Fruit fly (Drosophila melanogaster): ENCODE data around the gene Qtzl.
A peak's percentile ranks its signal among the peaks of the same experiment; 100 is the strongest.

The Qtzl gene

dm6 chr2L:12026458-12027431 lies 31.2 kb downstream of the Qtzl start (continued):
- peak; percentile 72 for TF ChIP-seq CG13775 (GFP tag; optimal IDR thresholded peaks at IDR 0.05)
- TF ChIP-seq schlank (tag; optimal IDR thresholded peaks at IDR 0.05): no peak
- TF ChIP-seq CG17829 (tag; optimal IDR thresholded peaks at IDR 0.05): peak; percentile 63
- peak; percentile 47; the same call in 1 of the 2 replicates for TF ChIP-seq CG17328 (GFP tag; IDR thresholded peaks at IDR 0.05)
- peak; percentile 70 for TF ChIP-seq CG15269 (tag; optimal IDR thresholded peaks at IDR 0.05)
- TF ChIP-seq Opbp (GFP tag; IDR thresholded peaks at IDR 0.05; ENCODE audit: partially characterized antibody): no peak
- TF ChIP-seq exex (tag; optimal IDR thresholded peaks at IDR 0.05): peak; percentile 52
- TF ChIP-seq C15 (GFP tag; IDR thresholded peaks at IDR 0.05): 0 out of 3 replicates have a peak, but pooled peaks have one; percentile 23
- peak; percentile 9; the same call in 1 of the 3 replicates for TF ChIP-seq CG6791 (GFP tag; IDR thresholded peaks at IDR 0.05; ENCODE audit: partially characterized antibody)
- TF ChIP-seq CG2116 (GFP tag; optimal IDR thresholded peaks at IDR 0.05): peak; percentile 30
- TF ChIP-seq ftz-f1 (GFP tag; optimal IDR thresholded peaks at IDR 0.05): no peak
- TF ChIP-seq Spps (tag; optimal IDR thresholded peaks at IDR 0.05): peak; percentile 24
- peak; percentile 41 for TF ChIP-seq ATbp (GFP tag; optimal IDR thresholded peaks at IDR 0.05)
- peak; percentile 5 for TF ChIP-seq jumu (GFP tag; optimal IDR thresholded peaks at IDR 0.05)
- TF ChIP-seq CG15601 (tag; optimal IDR thresholded peaks at IDR 0.05): peak; percentile 38
- TF ChIP-seq CG43689 (GFP tag; IDR thresholded peaks at IDR 0.05): 0 out of 2 replicates have a peak, but pooled peaks have one; percentile 25
- TF ChIP-seq pnt (GFP tag; optimal IDR thresholded peaks at IDR 0.05): peak; percentile 15
- peak; percentile 61 for TF ChIP-seq CG4424 (GFP tag; optimal IDR thresholded peaks at IDR 0.05)
- TF ChIP-seq Dfd (GFP tag; optimal IDR thresholded peaks at IDR 0.05): no peak
- peak; percentile 22 for TF ChIP-seq NC2α (GFP tag; optimal IDR thresholded peaks at IDR 0.05)
- TF ChIP-seq CG12769 (tag; optimal IDR thresholded peaks at IDR 0.05): peak; percentile 22
- TF ChIP-seq Adf1 (GFP tag; IDR thresholded peaks at IDR 0.05): peak; percentile 97
- TF ChIP-seq Ptx1 (GFP tag; IDR thresholded peaks at IDR 0.05): peak; percentile 57
- no peak for TF ChIP-seq inv (GFP tag; IDR thresholded peaks at IDR 0.05; ENCODE audit: partially characterized antibody)
- no peak for TF ChIP-seq gsb-n (tag; optimal IDR thresholded peaks at IDR 0.05)
- no peak for TF ChIP-seq hkb (optimal IDR thresholded peaks at IDR 0.05)
- TF ChIP-seq hkb (GFP tag; IDR thresholded peaks at IDR 0.05): 0 out of 2 replicates have a peak, but pooled peaks have one; percentile 21
- 0 out of 4 replicates have a peak, but pooled peaks have one; percentile 64 for TF ChIP-seq chinmo (GFP tag; IDR thresholded peaks at IDR 0.05; ENCODE audit: partially characterized antibody)
- TF ChIP-seq zfh2 (GFP tag; optimal IDR thresholded peaks at IDR 0.05): no peak
- no peak for TF ChIP-seq rib (GFP tag; IDR thresholded peaks at IDR 0.05)
- peak; percentile 31 for TF ChIP-seq NfI (GFP tag; optimal IDR thresholded peaks at IDR 0.05)
- peak; percentile 56 for TF ChIP-seq Hr3 (GFP tag; optimal IDR thresholded peaks at IDR 0.05)
- TF ChIP-seq Bdp1 (GFP tag; optimal IDR thresholded peaks at IDR 0.05): no peak
- peak; percentile 32 for TF ChIP-seq az2 (GFP tag; optimal IDR thresholded peaks at IDR 0.05)
- TF ChIP-seq Deaf1 (tag; optimal IDR thresholded peaks at IDR 0.05): peak; percentile 8
- peak; percentile 52 for TF ChIP-seq Hsf (GFP tag; optimal IDR thresholded peaks at IDR 0.05)
- TF ChIP-seq YL-1 (GFP tag; optimal IDR thresholded peaks at IDR 0.05): no peak
- peak; percentile 61 for TF ChIP-seq Aef1 (GFP tag; IDR thresholded peaks at IDR 0.05)
- TF ChIP-seq Gug (GFP tag; IDR thresholded peaks at IDR 0.05): peak; percentile 35
- TF ChIP-seq gce (GFP tag; IDR thresholded peaks at IDR 0.05): 0 out of 3 replicates have a peak, but pooled peaks have one; percentile 10
- TF ChIP-seq CG4730 (GFP tag; IDR thresholded peaks at IDR 0.05): peak; percentile 51
- TF ChIP-seq CG31365 (tag; optimal IDR thresholded peaks at IDR 0.05): no peak
- TF ChIP-seq CG14965 (GFP tag; optimal IDR thresholded peaks at IDR 0.05; ENCODE audit: borderline replicate concordance): no peak
- peak; percentile 1 for TF ChIP-seq CG13894 (tag; optimal IDR thresholded peaks at IDR 0.05)
- TF ChIP-seq HmgZ (tag; optimal IDR thresholded peaks at IDR 0.05): no peak
- TF ChIP-seq CG15514 (GFP tag; optimal IDR thresholded peaks at IDR 0.05): peak; percentile 95
- TF ChIP-seq HLHmδ (GFP tag; optimal IDR thresholded peaks at IDR 0.05): no peak
- TF ChIP-seq CG9437 (GFP tag; optimal IDR thresholded peaks at IDR 0.05): peak; percentile 83

Data from whole organism, embryonic.